Fruit fly (Drosophila melanogaster): ENCODE results near the gene mgl.

Gene mgl

DNA sequence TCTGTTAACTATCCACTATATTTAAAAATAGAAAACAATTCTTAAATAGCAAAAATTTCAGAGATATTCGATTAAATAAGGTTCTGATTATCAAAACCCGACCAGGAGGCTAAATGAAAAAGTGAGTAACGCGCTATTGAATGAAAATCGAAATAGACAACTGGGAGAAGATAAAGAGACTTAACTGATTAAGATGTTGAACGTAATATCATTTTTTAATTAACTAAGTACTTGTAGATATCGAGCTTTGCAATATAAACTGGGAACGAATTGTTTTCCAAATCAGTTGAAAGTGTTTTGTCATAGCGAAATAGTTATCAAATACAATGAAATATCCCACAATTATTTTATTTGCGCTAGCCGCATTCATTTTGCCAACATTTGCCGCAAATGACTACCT is 33.6 kb upstream of the mgl start, which contains the start of gene CG34026:
TSS of gene CG34026 (plus strand) at position 301 of the 400 bp plus-strand sequence.
- TF ChIP-seq sage (GFP tag; optimal IDR thresholded peaks at IDR 0.05): no peak
- TF ChIP-seq ey (GFP tag; optimal IDR thresholded peaks at IDR 0.05): no peak
- TF ChIP-seq Abd-B (GFP tag; optimal IDR thresholded peaks at IDR 0.05): no peak
- TF ChIP-seq N (GFP tag; optimal IDR thresholded peaks at IDR 0.05): no peak
- no peak for TF ChIP-seq Hr83 (GFP tag; optimal IDR thresholded peaks at IDR 0.05; ENCODE audit: poor library complexity, severe bottlenecking)
- no peak for TF ChIP-seq rgr (GFP tag; optimal IDR thresholded peaks at IDR 0.05)
- TF ChIP-seq Hnf4 (GFP tag; optimal IDR thresholded peaks at IDR 0.05): no peak
- no peak for TF ChIP-seq pan (optimal IDR thresholded peaks at IDR 0.05)
- TF ChIP-seq Myc (optimal IDR thresholded peaks at IDR 0.05): no peak
- TF ChIP-seq CG9705 (GFP tag; optimal IDR thresholded peaks at IDR 0.05): no peak
- TF ChIP-seq CG32264 (GFP tag; optimal IDR thresholded peaks at IDR 0.05): no peak
- TF ChIP-seq dl (GFP tag; optimal IDR thresholded peaks at IDR 0.05; ENCODE audit: insufficient read depth in 1 of 2, partially characterized antibody in 2 of 2): no peak

DNA sequence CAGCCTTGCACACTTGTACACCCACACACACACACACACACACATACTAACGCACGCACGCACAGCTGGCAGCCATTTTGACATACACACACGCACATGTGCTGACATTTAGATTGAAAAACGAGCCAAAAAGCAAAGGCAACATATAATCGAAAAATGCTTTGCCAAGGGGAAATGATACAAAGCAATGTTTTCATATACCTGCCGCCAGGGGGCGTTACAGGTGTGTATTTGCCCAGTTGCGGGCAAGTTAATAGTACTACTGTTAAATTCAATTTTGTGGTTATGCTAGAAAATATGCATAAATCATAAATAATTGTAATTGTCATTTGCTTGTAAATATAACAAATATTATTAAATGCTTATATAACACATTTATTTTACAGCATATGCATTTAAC is 32.5 kb upstream of the mgl start:
- no peak for TF ChIP-seq sv (GFP tag; optimal IDR thresholded peaks at IDR 0.05)
- no peak for TF ChIP-seq Jra (GFP tag; optimal IDR thresholded peaks at IDR 0.05)
- no peak for TF ChIP-seq CG32264 (GFP tag; optimal IDR thresholded peaks at IDR 0.05)
- TF ChIP-seq psq (GFP tag; optimal IDR thresholded peaks at IDR 0.05): no peak
- TF ChIP-seq Dfd (GFP tag; optimal IDR thresholded peaks at IDR 0.05): peak; percentile 54

DNA sequence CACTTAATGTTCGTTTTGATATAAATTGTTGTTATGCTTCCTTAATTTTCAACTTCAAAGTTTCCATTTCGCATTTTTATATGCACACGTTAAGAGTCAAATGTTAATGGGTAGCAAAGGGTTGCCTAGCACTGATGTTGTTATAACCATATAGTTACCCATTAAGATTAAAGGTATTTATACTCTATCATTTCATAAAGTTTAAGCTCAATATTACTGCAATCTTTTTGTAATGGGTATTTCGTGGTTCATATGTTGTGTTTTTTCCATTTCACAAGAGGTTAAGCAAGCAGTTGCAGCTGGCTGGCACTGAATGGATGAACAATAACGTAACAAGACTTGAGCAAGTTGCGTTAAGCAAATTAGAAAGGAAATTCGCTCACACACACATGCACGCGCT is 31.9 kb upstream of the mgl start:
- TF ChIP-seq rgr (GFP tag; optimal IDR thresholded peaks at IDR 0.05) (no peak), br (GFP tag; optimal IDR thresholded peaks at IDR 0.05) (no peak), sage (GFP tag; optimal IDR thresholded peaks at IDR 0.05) (no peak), woc (GFP tag; optimal IDR thresholded peaks at IDR 0.05) (no peak), Mio (GFP tag; optimal IDR thresholded peaks at IDR 0.05) (no peak), Dif (GFP tag; optimal IDR thresholded peaks at IDR 0.05; ENCODE audit: partially characterized antibody) (no peak), Rel (GFP tag; optimal IDR thresholded peaks at IDR 0.05) (no peak), Rel (tag; optimal IDR thresholded peaks at IDR 0.05) (no peak), GATAd (GFP tag; optimal IDR thresholded peaks at IDR 0.05) (no peak), sv (GFP tag; optimal IDR thresholded peaks at IDR 0.05) (no peak), foxo (GFP tag; optimal IDR thresholded peaks at IDR 0.05) (no peak), h (GFP tag; optimal IDR thresholded peaks at IDR 0.05) (no peak), dsf (GFP tag; optimal IDR thresholded peaks at IDR 0.05; ENCODE audit: borderline replicate concordance) (no peak), Hnf4 (GFP tag; optimal IDR thresholded peaks at IDR 0.05) (no peak), Vsx2 (GFP tag; optimal IDR thresholded peaks at IDR 0.05; ENCODE audit: partially characterized antibody) (no peak), brk (GFP tag; optimal IDR thresholded peaks at IDR 0.05) (no peak)

DNA sequence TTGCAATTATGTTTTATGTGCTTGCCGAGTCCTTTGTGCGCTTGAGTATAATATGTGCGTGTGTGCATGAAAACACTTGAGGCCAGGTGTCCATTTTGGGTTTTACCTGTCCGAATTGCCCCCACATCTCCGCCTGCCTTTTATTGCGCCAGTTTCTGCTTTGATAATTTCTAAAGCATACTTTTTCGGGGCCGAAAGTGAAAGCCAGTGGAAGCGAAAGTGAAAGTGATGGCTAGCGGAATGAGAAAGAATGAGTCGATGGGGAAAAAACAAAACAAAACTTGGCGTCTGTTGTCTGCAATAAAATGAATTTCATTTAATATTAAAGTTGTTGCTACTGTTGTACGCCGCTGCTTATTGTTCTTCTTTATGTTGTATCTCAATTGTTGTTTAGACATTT is 23.6 kb upstream of the mgl start:
- TF ChIP-seq dsf (GFP tag; optimal IDR thresholded peaks at IDR 0.05; ENCODE audit: borderline replicate concordance): no peak
- TF ChIP-seq jim (GFP tag; optimal IDR thresholded peaks at IDR 0.05): no peak
- no peak for TF ChIP-seq Rel (GFP tag; optimal IDR thresholded peaks at IDR 0.05)
- no peak for TF ChIP-seq Rel (tag; optimal IDR thresholded peaks at IDR 0.05)
- no peak for TF ChIP-seq dl (GFP tag; optimal IDR thresholded peaks at IDR 0.05; ENCODE audit: insufficient read depth in 1 of 2, partially characterized antibody in 2 of 2)
- no peak for TF ChIP-seq woc (GFP tag; optimal IDR thresholded peaks at IDR 0.05)
- no peak for TF ChIP-seq CG9705 (GFP tag; optimal IDR thresholded peaks at IDR 0.05)
- TF ChIP-seq br (GFP tag; optimal IDR thresholded peaks at IDR 0.05): no peak
- TF ChIP-seq Hr83 (GFP tag; optimal IDR thresholded peaks at IDR 0.05; ENCODE audit: poor library complexity, severe bottlenecking): no peak
- no peak for TF ChIP-seq CG32264 (GFP tag; optimal IDR thresholded peaks at IDR 0.05)
- no peak for TF ChIP-seq Vsx2 (GFP tag; optimal IDR thresholded peaks at IDR 0.05; ENCODE audit: partially characterized antibody)

DNA sequence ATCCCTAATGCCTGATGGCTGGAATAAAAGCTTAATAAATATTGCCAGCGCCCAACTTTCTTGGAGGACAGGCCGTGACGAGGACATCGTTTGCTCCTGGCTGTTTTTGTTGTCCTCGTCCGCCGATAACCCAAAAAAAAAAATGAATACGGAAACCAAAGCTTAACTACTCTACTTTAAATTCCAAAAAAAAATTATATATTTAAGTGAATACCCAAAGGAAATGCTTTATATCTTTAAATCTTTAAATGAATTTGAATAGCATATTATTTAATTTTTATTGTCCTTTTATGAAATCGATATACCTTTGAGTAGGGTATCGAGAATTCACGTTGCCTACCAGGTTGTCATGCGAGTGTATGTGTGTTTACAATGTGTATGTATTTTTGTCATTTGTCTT is 20.2 kb upstream of the mgl start:
- TF ChIP-seq tai (GFP tag; optimal IDR thresholded peaks at IDR 0.05): no peak
- TF ChIP-seq brk (GFP tag; optimal IDR thresholded peaks at IDR 0.05): no peak
- no peak for TF ChIP-seq br (GFP tag; optimal IDR thresholded peaks at IDR 0.05)
- TF ChIP-seq sv (GFP tag; optimal IDR thresholded peaks at IDR 0.05): no peak

DNA sequence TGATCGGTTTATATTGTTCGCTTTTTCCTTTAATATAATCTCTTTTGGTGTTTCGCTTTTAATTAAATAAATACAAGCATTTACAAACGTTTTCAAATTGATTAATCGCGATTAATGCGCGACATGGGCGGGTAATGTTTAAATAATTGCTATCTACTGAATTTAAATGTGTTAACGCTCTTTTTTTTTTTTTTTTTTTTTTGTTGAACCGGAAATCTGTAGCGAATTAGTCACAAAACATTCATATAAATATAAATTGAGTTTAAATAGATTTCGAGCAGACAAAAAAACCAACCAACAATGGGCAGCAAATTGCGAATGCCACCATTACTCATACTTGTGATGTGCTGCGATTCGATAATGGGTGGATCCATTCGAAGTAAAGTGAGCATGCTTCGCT is 11.3 kb upstream of the mgl start, which contains the start of gene CG34028:
TSS of gene CG34028 (plus strand) at position 301 of the 400 bp plus-strand sequence.
- TF ChIP-seq Hnf4 (GFP tag; optimal IDR thresholded peaks at IDR 0.05): no peak
- no peak for TF ChIP-seq dmrt93B (GFP tag; optimal IDR thresholded peaks at IDR 0.05)
- no peak for TF ChIP-seq Abd-B (GFP tag; optimal IDR thresholded peaks at IDR 0.05)
- TF ChIP-seq CG9705 (GFP tag; optimal IDR thresholded peaks at IDR 0.05): no peak
- no peak for TF ChIP-seq Vsx2 (GFP tag; optimal IDR thresholded peaks at IDR 0.05; ENCODE audit: partially characterized antibody)
- no peak for TF ChIP-seq tai (GFP tag; optimal IDR thresholded peaks at IDR 0.05)
- TF ChIP-seq h (GFP tag; optimal IDR thresholded peaks at IDR 0.05): no peak
- no peak for TF ChIP-seq Sp1 (GFP tag; optimal IDR thresholded peaks at IDR 0.05)
- no peak for TF ChIP-seq Dfd (GFP tag; optimal IDR thresholded peaks at IDR 0.05)
- TF ChIP-seq N (GFP tag; optimal IDR thresholded peaks at IDR 0.05): no peak
- no peak for TF ChIP-seq HLH106 (tag; optimal IDR thresholded peaks at IDR 0.05)
- TF ChIP-seq Myc (optimal IDR thresholded peaks at IDR 0.05): no peak
- TF ChIP-seq Jra (GFP tag; optimal IDR thresholded peaks at IDR 0.05): no peak
- TF ChIP-seq usp (GFP tag; optimal IDR thresholded peaks at IDR 0.05): no peak
- TF ChIP-seq Hr83 (GFP tag; optimal IDR thresholded peaks at IDR 0.05; ENCODE audit: poor library complexity, severe bottlenecking): no peak
